Worm (Caenorhabditis elegans) whole organism, midembryonic: ENCODE results near the gene ins-23.

Source experiments
- T22C8.4 ChIP-seq: fragments of 200-800 bp; sonication (Bioruptor generic); IDR thresholded peaks from 2 replicates; pipeline ENCODE4 v1.3.6; 2022; ENCODE audit warnings: missing genetic modification characterization, missing compliant biosample characterization
- cog-1 ChIP-seq: sonication (generic microtip); optimal IDR thresholded peaks from 2 replicates; lab custom pipeline; 2016; ENCODE audit warnings: missing genetic modification characterization, missing compliant biosample characterization
- flt-1 ChIP-seq: fragments of 200-800 bp; sonication (Bioruptor generic); IDR thresholded peaks from 2 replicates; pipeline ENCODE4 v1.3.6; 2022; ENCODE audit warnings: missing genetic modification characterization, missing compliant biosample characterization
- klf-2 ChIP-seq: fragments of 200-800 bp; sonication (Bioruptor generic); conservative IDR thresholded peaks from 2 replicates; pipeline ENCODE4 v1.3.6; 2022; ENCODE audit warnings: missing genetic modification reagents, missing genetic modification characterization, missing compliant biosample characterization
- med-1 ChIP-seq: sonication (generic microtip); optimal IDR thresholded peaks from 2 replicates; lab custom pipeline; 2017; ENCODE audit warnings: missing genetic modification characterization, mild to moderate bottlenecking, missing compliant biosample characterization, antibody characterized with exemption, missing genetic modification reagents; ENCODE audit not compliant: insufficient read depth
- ref-1 ChIP-seq: fragments of 200-800 bp; sonication (Bioruptor generic); conservative IDR thresholded peaks from 2 replicates; pipeline ENCODE4 v1.3.6; 2022; ENCODE audit warnings: missing genetic modification reagents, missing genetic modification characterization, missing compliant biosample characterization
- tab-1 ChIP-seq: fragments of 200-800 bp; sonication (Bioruptor generic); IDR thresholded peaks from 2 replicates; pipeline ENCODE4 v1.3.6; 2022; ENCODE audit warnings: missing genetic modification characterization, missing compliant biosample characterization
- ztf-23 ChIP-seq: fragments of 200-800 bp; sonication (Bioruptor generic); IDR thresholded peaks from 2 replicates; pipeline ENCODE4 v1.3.6; 2022; ENCODE audit warnings: missing genetic modification reagents, missing genetic modification characterization, missing compliant biosample characterization
- ztf-29 ChIP-seq: fragments of 200-800 bp; sonication (Bioruptor generic); IDR thresholded peaks from 2 replicates; pipeline ENCODE4 v1.3.6; 2022; ENCODE audit warnings: missing genetic modification reagents, missing genetic modification characterization, missing compliant biosample characterization

ins-23 gene

DNA sequence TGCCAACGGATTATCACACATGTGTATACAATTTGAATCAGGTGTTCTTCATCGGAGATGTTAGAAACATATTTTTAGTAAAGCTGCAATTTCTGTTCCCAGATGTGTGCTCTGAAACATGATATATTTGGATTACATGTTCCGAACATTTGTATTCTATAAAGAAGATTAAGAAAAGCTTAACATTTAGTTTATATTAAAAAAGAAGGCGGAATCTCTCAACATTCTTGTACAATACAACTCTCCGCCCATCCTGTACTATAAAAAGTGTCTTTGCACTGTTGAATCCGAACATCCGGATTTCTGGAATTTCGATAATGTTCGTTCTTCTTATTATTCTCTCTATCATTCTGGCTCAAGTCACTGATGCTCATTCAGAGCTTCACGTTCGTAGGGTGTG is at the start of gene ins-23:
Gene ins-23 (plus strand): TSS at position 301 of the 400 bp plus-strand sequence.
- no peak for TF ChIP-seq klf-2 (GFP tag; lab: Robert Waterston, UW)

DNA sequence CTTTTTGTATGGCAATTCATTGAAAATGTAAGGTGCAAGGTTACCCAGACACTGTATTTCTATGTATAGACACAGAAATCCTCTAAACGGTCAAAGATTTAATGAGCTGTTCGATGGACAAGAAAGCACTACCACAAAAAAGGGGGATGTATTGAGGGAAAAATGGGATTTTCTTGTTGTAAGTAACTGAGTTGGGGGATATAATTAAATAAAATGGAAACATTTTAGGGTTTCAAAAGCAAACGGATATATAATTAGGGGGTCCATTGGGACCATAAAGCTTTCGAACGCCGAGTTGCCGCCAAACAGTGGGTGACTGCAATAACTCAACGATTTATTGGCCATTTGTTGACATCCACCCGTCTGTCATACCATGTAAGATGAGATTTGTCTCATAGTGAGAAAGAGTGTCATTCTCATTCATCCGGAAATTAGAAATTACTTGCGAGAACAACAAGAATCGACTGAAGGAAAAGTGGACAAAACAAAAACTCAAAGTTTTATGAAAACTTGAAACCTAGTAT is 45.9 kb upstream of the ins-23 start:
- TF ChIP-seq T22C8.4 (GFP tag; lab: Robert Waterston, UW) (no peak), tab-1 (GFP tag; lab: Robert Waterston, UW) (no peak), med-1 (GFP tag; lab: Kevin White, UChicago) (no peak), ztf-29 (GFP tag; lab: Robert Waterston, UW) (no peak)

ce11 chrIII:9984604-9985003 is 43.4 kb upstream of the ins-23 start:
- TF ChIP-seq T22C8.4 (GFP tag; lab: Robert Waterston, UW): no peak
- no peak for TF ChIP-seq tab-1 (GFP tag; lab: Robert Waterston, UW)
- TF ChIP-seq ztf-23 (GFP tag; lab: Robert Waterston, UW): no peak
- TF ChIP-seq med-1 (GFP tag; lab: Kevin White, UChicago): no peak
- no peak for TF ChIP-seq cog-1 (tag; lab: Kevin White, UChicago)
- no peak for TF ChIP-seq flt-1
- no peak for TF ChIP-seq ztf-29 (GFP tag; lab: Robert Waterston, UW)
- TF ChIP-seq ref-1 (GFP tag; lab: Robert Waterston, UW): no peak
- no peak for TF ChIP-seq klf-2 (GFP tag; lab: Robert Waterston, UW)

DNA sequence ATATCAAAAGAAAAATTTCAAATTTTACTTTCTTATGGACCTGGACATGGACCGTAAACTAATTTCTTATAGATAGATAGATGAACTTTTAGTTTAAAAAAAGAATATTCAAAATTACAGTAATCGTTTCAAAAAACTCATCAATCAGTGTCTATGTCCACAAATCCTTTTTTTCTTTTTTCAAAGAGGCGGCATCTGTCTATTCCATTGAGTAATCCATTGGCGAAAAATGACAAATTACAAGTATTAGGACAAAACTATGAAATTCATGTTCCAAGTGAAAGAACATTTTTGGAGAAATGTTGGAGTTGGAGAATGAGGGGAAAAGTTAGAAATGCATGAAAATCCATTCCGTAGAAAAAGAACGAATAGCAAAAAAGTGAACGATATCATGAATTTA is 42.5 kb upstream of the ins-23 start:
- no peak for TF ChIP-seq ztf-23 (GFP tag; lab: Robert Waterston, UW)
- TF ChIP-seq flt-1: no peak
- TF ChIP-seq ref-1 (GFP tag; lab: Robert Waterston, UW): no peak
- no peak for TF ChIP-seq klf-2 (GFP tag; lab: Robert Waterston, UW)
- no peak for TF ChIP-seq cog-1 (tag; lab: Kevin White, UChicago)
- TF ChIP-seq T22C8.4 (GFP tag; lab: Robert Waterston, UW): no peak
- TF ChIP-seq med-1 (GFP tag; lab: Kevin White, UChicago): no peak
- no peak for TF ChIP-seq ztf-29 (GFP tag; lab: Robert Waterston, UW)
- no peak for TF ChIP-seq tab-1 (GFP tag; lab: Robert Waterston, UW)

DNA sequence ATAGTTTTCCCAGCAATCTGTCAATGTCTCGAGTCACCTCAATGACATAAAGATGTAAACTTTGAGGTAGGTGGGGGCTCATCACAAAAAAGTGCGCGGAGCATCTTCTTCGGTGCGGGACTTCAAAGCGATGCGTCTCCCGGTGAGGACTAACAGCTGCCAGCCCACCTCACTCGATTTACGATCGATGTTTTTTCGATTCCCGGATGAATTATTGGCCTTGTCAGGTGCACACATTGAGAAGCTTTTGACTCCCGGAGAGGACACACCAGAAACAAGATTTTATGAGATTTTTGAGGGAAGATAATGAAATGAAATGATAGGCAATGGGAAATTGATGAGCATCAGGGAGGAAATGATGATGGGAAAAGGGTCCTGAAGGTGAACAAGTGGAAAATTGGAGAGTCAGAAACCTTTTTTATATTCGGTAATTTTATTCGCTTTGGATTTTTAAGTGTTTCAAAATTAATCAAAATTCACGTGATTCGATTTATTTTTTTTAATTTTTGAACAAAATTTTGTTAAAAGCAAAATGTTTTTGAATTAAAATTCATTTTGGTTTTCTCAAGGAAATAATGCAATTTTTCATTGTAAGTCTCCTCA is 41.1 kb upstream of the ins-23 start, which contains the start of gene C05B5.12:
Gene C05B5.12 (plus strand): TSS at position 553 of the 603 bp plus-strand sequence.
- no peak for TF ChIP-seq ref-1 (GFP tag; lab: Robert Waterston, UW)
- no peak for TF ChIP-seq flt-1
- no peak for TF ChIP-seq ztf-23 (GFP tag; lab: Robert Waterston, UW)
- no peak for TF ChIP-seq ztf-29 (GFP tag; lab: Robert Waterston, UW)
- no peak for TF ChIP-seq T22C8.4 (GFP tag; lab: Robert Waterston, UW)
- no peak for TF ChIP-seq klf-2 (GFP tag; lab: Robert Waterston, UW)
- no peak for TF ChIP-seq tab-1 (GFP tag; lab: Robert Waterston, UW)
- no peak for TF ChIP-seq med-1 (GFP tag; lab: Kevin White, UChicago)
- no peak for TF ChIP-seq cog-1 (tag; lab: Kevin White, UChicago)

- TF ChIP-seq ref-1 (GFP tag; lab: Robert Waterston, UW): no peak
- TF ChIP-seq tab-1 (GFP tag; lab: Robert Waterston, UW): no peak
- TF ChIP-seq T22C8.4 (GFP tag; lab: Robert Waterston, UW): no peak
- TF ChIP-seq flt-1: no peak
- TF ChIP-seq cog-1 (tag; lab: Kevin White, UChicago): no peak
- TF ChIP-seq klf-2 (GFP tag; lab: Robert Waterston, UW): no peak
Observed at ce11 chrIII:9988352-9988751, 39.7 kb upstream of the ins-23 start, which contains the start of gene C05B5.1. Gene C05B5.1, minus strand, starts transcription at chrIII:9988452.

DNA sequence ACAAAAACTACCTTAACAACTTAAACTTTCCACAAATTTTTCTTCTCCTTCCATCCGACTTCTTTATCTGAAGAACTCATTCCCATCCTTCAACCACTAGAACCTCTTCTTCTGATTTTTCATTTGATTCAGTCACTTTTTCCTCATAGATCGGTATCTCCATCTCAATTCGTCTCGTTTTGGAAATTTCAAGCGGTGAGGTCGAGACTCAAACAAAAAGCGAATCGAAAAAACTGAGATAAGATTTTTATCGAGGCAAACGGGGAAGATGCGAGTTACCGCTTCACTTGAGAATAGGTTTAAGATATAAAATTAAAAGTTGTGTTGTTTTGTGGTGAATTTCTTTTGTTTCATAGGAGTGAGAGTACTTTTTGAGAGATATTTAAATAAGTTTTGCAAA is 36.7 kb upstream of the ins-23 start:
- no peak for TF ChIP-seq T22C8.4 (GFP tag; lab: Robert Waterston, UW)
- no peak for TF ChIP-seq flt-1
- TF ChIP-seq cog-1 (tag; lab: Kevin White, UChicago): no peak
- TF ChIP-seq klf-2 (GFP tag; lab: Robert Waterston, UW): no peak
- TF ChIP-seq ztf-23 (GFP tag; lab: Robert Waterston, UW): no peak
- TF ChIP-seq ref-1 (GFP tag; lab: Robert Waterston, UW): no peak
- no peak for TF ChIP-seq ztf-29 (GFP tag; lab: Robert Waterston, UW)
- TF ChIP-seq tab-1 (GFP tag; lab: Robert Waterston, UW): no peak
- TF ChIP-seq med-1 (GFP tag; lab: Kevin White, UChicago): no peak

DNA sequence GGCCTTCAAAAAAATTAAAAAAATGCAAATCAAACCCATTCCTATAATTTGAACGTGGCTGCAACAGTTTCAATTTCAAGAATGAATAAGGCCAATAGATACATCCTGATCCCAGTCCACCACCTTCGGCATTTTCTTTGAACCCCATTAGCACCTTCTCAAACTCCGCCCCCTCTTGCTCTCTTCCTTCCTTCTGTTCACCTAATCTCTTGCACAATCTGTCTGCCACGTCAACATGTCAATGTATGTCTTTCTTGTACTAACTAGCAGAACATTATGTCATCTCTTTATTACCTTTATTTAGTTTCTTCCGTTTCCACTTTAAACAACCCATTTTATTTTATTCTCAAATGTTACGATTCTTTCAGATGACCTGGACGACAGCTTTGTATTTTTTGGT is 34.5 kb upstream of the ins-23 start, which contains the start of gene C05B5.4:
Gene C05B5.4 (plus strand): TSS at position 351 of the 400 bp plus-strand sequence.
- TF ChIP-seq T22C8.4 (GFP tag; lab: Robert Waterston, UW): no peak
- no peak for TF ChIP-seq ztf-29 (GFP tag; lab: Robert Waterston, UW)
- TF ChIP-seq tab-1 (GFP tag; lab: Robert Waterston, UW): no peak
- no peak for TF ChIP-seq klf-2 (GFP tag; lab: Robert Waterston, UW)
- TF ChIP-seq flt-1: no peak
- TF ChIP-seq med-1 (GFP tag; lab: Kevin White, UChicago): no peak
- TF ChIP-seq ref-1 (GFP tag; lab: Robert Waterston, UW): no peak
- TF ChIP-seq cog-1 (tag; lab: Kevin White, UChicago): no peak
- TF ChIP-seq ztf-23 (GFP tag; lab: Robert Waterston, UW): no peak

- no peak for TF ChIP-seq klf-2 (GFP tag; lab: Robert Waterston, UW)
- TF ChIP-seq ref-1 (GFP tag; lab: Robert Waterston, UW): no peak
- TF ChIP-seq flt-1: no peak
- no peak for TF ChIP-seq ztf-29 (GFP tag; lab: Robert Waterston, UW)
- TF ChIP-seq med-1 (GFP tag; lab: Kevin White, UChicago): no peak
- TF ChIP-seq cog-1 (tag; lab: Kevin White, UChicago): no peak
- no peak for TF ChIP-seq tab-1 (GFP tag; lab: Robert Waterston, UW)
- no peak for TF ChIP-seq ztf-23 (GFP tag; lab: Robert Waterston, UW)
- TF ChIP-seq T22C8.4 (GFP tag; lab: Robert Waterston, UW): no peak
Observed at ce11 chrIII:9997890-9998289, 30.2 kb upstream of the ins-23 start, which contains the start of gene pqn-8. Gene pqn-8, minus strand, starts transcription at chrIII:9997990.
